Worm (Caenorhabditis elegans) whole organism, dauer: ENCODE measurements around the gene W04E12.7.

Experiments used
- unc-62 ChIP-seq: sonication (generic microtip); optimal IDR thresholded peaks from 2 replicates; lab custom pipeline; 2017; ENCODE audit warnings: missing biosample characterization, missing genetic modification reagents, missing genetic modification characterization

Gene W04E12.7

DNA sequence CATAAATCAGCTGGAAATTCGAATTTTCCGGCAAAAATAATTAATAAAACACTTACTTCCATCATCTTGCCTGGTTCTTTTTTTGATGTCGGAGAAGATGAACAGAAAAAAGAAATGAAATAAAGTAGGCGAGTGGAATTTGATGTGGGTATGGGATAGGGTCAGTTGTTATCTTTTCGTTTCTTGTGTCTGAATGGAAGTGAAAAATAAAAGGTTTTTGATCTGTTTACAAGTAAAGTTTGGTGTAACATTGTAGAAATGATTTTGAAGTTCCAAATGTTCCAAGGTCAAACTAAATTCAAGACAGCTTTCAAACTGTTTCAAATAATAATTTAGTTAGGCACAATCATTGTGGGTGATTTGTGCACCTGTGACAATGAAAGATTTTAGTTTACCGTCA lies at the start of gene W04E12.7:
Gene W04E12.7 (minus strand): TSS at position 101 of the 400 bp plus-strand sequence.
- TF ChIP-seq unc-62 (GFP tag; lab: Kevin White, UChicago) = no peak

DNA sequence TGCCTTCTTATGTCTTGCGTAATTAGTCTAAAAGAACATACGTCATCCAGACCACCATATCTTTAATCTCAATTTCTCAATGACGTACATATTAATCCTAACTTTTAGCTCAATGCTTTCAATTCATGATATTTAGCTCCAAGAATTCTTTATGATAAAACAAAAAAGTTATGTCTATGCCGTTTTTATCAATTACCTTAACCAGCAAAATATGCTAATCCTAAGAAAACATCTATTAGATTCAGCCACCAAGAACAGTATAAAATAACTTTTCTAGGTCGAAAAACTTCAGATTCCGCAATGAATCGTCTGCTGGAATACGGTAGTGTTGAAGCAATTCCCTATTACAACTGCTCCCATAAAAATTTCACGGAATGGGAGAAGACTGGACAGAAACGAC lies 46.5 kb upstream of the W04E12.7 start, which contains the start of gene srt-45:
Gene srt-45 (plus strand): TSS at position 301 of the 400 bp plus-strand sequence.
- TF ChIP-seq unc-62 (GFP tag; lab: Kevin White, UChicago) = no peak

DNA sequence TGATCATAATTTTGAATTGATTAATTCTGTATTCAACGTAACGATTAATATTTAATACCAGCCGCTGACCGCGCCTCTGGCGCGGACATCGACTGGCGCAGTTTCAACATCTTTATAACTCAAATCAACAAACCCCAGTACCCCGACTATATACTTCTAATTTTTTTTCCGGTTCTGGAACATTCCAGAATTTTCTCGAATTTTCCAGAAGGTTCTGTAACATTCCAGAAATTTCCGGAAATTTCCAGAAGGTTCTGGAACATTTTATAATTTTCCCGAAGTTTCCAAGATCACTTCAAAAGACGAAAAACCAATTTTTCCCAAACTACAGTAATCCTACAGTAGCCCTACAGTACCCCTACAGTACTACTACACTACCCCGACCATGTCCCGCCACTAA lies 41.9 kb upstream of the W04E12.7 start:
- TF ChIP-seq unc-62 (GFP tag; lab: Kevin White, UChicago) = no peak

DNA sequence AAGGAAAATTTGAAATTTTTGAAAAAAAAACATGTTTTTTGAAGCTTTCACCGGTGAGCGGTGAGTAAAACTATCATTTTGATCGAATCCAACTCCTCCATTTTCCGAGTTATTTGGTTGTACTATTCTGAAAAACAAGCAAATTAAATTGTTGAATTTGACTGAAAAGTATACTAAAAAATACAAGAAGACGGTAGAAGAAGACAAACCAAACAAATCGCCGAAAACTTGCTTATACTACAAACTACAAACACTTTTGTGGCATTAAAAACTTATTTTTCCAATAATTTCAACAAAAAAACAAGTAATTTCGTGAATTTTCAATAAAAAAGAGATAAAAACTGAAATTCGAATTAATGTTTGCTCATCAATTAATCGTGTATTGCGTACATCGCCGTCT lies 41.2 kb upstream of the W04E12.7 start, which contains the start of gene fbxa-194:
Gene fbxa-194 (minus strand): TSS at position 101 of the 400 bp plus-strand sequence.
- no peak for TF ChIP-seq unc-62 (GFP tag; lab: Kevin White, UChicago)

DNA sequence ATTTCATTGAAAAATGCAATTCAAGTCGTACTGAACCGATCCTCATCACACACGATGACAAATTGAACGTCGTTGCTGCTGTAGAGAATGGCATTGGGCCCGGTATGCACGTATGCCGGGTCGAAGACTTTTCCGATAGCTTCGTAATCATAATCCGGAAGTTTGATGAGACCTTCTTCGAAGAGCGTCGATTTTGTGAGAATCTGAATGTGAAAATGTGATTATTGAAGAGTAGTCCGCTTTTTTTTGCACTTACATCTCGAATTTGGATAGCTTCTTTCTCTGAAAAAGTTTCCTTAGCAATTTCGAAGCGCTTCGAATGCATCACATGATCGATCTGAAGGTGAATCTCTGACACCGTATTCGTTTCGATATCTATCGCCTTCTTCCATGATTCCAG lies 39.9 kb upstream of the W04E12.7 start, which contains the start of gene fbxa-118:
Gene fbxa-118 (minus strand): TSS at position 101 of the 400 bp plus-strand sequence.
- no peak for TF ChIP-seq unc-62 (GFP tag; lab: Kevin White, UChicago)

DNA sequence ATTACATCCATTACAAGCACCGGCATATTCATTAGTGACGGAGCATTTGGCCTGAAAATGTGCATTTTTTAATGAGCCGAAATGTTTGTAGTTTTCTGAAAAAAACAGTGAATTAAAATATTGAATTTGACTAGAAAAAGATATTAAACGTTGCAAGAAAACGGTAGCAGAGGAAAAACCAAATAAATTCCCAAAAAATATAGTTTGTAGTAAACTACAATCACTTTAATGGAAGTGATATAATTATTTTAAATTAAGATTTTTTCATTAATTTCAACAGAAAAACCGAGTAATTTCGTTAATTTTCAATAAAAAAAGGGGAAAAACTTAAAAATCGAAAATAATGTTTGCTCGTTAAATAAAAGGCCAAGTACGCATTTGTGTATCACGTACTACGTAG lies 34.3 kb upstream of the W04E12.7 start, which contains the start of gene M162.15:
Gene M162.15 (minus strand): TSS at position 101 of the 400 bp plus-strand sequence.
- TF ChIP-seq unc-62 (GFP tag; lab: Kevin White, UChicago) = no peak

DNA sequence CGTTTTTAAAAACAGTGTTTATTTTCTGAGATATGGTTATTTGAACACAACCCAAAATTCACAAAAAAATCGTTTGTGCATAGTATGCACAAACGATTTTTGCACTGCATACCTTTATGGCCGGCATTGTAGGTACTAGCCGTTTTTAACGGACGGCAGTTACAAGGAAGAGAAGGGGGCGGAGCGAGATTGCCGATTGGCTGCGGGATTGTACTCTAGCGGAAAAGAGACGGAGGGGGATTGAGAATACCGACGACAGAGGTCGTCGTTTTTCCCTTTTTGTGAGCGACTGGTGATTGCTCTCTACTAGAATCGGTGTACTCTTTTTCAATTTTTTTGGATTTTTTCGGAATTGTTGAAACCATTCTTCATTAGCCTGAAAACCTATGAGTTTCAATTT lies 30.4 kb upstream of the W04E12.7 start:
- no peak for TF ChIP-seq unc-62 (GFP tag; lab: Kevin White, UChicago)

DNA sequence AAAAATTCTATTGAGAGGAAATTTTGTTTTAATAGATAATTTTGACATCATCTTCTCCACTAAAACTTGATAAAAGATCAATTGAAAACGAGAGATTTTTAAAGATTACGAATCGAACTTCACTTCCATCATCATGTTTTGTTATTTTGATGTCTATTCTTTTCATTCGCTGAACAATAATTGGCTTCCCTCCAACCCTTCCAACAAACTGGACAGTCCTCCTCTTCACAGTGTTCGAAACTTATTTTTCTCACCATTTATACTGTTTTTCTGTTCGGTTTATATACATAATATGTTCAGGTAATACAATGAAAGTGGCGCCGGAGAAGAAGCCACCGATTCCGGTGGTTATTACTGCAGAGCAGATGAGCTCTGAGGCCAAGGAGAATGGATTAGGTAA lies 23.4 kb upstream of the W04E12.7 start, which contains the start of gene M162.5:
Gene M162.5 (plus strand): TSS at position 301 of the 400 bp plus-strand sequence.
- no peak for TF ChIP-seq unc-62 (GFP tag; lab: Kevin White, UChicago)

DNA sequence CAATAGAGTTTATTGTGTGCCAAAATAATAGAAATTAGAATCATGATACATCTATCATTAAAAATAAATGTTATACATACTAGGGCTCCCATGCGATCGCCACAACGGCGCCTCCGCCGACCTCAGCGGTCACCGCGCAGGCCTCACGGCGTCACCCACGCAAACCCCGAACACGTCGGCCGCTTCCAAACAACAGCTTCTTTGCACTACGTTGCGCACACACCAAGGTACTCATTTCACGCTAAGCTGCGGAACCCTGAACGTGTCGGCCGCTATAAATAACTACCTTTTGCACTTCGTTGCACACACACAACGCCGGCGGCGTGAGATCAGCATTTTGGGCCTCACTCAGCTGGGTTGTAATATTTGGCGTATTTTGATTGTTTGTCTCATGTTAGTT lies 21.9 kb upstream of the W04E12.7 start:
- no peak for TF ChIP-seq unc-62 (GFP tag; lab: Kevin White, UChicago)

DNA sequence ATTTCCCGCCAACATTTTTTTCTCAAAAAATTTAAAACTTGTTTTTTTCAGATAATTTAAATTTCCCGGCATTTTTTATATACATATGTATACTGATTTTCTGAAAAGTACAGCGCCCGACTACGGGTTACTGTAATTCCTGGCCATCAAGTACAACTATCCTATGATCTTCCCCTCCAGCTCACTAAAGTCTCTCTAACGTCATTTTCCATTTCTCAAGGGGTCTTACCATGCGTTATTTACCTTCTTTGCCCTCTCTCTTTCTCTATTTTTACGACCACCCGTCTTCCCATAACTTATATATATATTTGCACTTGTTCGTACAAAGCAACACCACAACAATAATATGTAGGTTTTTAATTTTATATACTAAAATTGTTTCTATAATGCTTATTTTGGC lies 18.9 kb upstream of the W04E12.7 start, which contains the start of gene W04E12.9:
Gene W04E12.9 (plus strand): TSS at position 301 of the 400 bp plus-strand sequence.
- no peak for TF ChIP-seq unc-62 (GFP tag; lab: Kevin White, UChicago)

DNA sequence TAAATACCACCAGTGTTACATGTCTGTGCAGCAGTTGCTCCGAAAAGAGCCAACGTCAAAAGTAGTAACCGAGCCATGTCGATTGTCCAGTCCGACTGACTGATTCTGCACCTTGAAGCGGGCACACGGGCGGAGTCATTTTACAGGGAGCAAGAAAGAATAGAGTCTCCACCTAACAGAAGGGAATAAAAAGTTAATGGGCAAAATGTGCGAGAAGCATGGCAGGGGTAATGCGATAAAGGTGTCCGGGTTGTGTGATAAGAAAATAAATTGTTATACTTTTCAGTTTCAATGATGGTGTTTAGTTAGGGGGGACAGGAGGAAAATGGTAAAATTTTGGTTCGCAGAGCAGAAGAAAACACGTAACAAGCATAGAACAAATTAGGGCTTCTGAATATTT lies 17.9 kb upstream of the W04E12.7 start, which contains the start of gene clec-50:
Gene clec-50 (minus strand): TSS at position 109 of the 400 bp plus-strand sequence.
- no peak for TF ChIP-seq unc-62 (GFP tag; lab: Kevin White, UChicago)

DNA sequence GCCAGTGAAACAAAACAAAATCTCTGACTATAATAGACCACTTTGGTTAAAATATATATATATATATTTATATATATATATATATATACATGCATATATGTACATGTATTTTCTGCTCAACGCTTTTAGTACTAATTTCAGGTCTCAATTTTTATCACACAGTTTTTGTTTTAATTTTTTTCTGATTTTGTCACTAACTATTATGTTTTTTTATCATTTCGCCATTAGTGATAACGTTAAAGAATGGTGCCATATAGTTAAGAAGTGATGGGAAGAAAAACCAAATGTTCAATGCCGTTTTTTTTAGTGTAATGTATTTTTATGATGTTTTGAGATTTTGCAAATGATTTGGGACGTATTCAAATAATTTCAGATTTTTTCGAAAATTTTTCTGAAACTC lies 17.0 kb upstream of the W04E12.7 start:
- no peak for TF ChIP-seq unc-62 (GFP tag; lab: Kevin White, UChicago)

DNA sequence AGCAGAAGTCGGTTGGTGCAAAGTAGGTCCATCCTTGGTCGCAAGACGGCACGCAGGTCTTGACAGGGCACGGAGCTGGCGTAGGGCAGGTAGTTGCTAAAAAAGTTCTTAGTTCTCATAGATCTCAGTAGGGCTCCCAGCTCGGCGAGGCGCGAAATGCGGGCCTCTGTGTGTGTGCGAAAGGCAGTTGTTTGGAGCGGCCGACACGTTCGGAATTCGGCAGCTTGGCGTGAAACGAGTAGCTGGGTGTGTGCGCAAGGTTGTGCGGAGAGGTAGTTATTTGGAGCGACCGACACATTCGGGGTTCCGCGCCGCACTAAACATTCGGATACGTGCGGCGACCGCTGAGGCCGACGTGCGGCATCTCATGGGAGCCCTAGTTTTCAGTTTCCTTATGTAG lies 15.5 kb upstream of the W04E12.7 start:
- no peak for TF ChIP-seq unc-62 (GFP tag; lab: Kevin White, UChicago)

DNA sequence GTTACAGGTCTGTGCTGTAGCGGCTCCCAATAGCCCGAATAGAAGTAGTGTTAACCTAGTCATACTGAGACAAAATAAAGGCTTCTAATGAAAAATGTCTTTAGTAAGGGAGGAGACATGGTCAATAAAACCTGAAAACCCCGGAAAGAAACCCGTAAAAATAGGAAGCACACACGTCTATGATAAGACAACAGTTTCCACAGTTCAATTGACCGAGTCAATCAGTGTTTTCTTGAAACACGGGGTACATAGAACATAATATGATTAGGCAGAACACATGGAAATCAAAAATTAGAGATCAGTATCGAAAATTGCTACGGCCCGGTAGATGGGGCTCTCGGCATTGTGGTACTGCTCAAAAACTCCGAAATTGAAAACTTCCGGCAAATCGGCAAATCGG lies 13.8 kb upstream of the W04E12.7 start, which contains the start of gene clec-49:
Gene clec-49 (minus strand): TSS at position 103 of the 400 bp plus-strand sequence.
- TF ChIP-seq unc-62 (GFP tag; lab: Kevin White, UChicago) = no peak

DNA sequence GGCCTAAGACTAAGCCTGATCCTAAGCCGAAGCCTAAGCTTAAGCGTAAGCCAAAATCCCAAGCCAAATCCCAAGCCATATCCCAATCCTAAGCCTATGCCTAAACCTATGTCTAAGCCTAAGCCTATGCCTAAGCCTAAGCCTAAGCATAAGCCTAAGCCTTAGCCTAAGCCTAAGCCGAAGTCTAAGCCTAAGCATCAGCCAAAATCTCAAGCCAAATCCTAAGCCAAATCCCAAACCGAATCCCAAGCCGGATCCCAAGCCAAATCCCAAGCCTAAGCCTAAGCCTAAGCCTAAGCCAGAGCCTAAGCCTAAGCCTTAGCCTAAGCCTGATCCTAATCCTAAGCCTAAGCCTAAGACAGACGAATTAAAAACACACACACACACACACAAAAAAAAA lies 9.8 kb upstream of the W04E12.7 start:
- TF ChIP-seq unc-62 (GFP tag; lab: Kevin White, UChicago) = no peak

DNA sequence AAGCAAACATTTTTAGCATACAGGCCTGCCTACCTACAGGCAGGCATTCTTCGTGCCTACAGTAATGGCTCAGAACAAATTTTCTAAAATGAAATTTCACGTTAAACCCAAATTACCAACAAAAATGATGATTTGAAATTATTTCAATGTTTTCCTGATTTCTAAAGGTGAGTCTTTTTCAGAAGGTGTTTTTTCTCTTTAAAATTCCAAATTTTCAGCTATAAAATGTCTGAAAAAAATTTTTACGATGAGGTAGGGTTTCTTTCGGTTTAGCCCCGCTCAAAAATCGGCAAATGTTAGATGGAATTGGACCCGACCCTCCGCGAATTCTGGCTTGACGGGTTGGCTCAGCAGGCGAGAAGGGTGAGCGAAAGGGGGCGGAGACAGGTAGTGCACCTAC lies 8.5 kb upstream of the W04E12.7 start, which contains the start of gene W04E12.5:
Gene W04E12.5 (plus strand): TSS at position 301 of the 400 bp plus-strand sequence.
- TF ChIP-seq unc-62 (GFP tag; lab: Kevin White, UChicago) = no peak

DNA sequence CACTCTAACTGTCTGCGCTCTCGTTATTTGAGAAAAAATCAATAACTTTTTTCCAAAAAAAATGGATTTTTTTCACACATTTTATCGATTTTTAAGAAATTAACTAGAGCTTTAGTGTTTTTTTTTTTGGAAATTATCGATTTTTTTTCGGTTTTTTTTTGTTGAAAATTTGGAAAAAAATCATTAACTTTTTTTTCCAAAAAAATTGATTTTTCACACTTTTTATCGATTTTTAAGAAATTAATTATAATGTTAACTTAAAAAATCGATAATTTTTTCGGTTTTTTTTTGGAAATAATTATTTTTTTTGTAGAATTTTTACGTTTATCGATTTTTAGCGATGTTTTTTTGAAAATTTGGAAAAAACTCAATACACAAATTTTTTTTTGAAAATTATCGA lies 6.9 kb upstream of the W04E12.7 start:
- TF ChIP-seq unc-62 (GFP tag; lab: Kevin White, UChicago) = no peak
